Worm (Caenorhabditis elegans) whole organism, L3 larva: ENCODE data around the gene F41H8.1.

Experiments
- R02D3.7 ChIP-seq: fragments of 150-350 bp; optimal IDR thresholded peaks from 2 replicates; lab custom pipeline; 2014; ENCODE audit warnings: missing biosample characterization, missing genetic modification characterization
- ZK546.5 ChIP-seq: sonication (generic microtip); optimal IDR thresholded peaks from 2 replicates; lab custom pipeline; 2017; ENCODE audit warnings: missing biosample characterization, missing genetic modification characterization
- aly-2 ChIP-seq: fragments of 150-350 bp; optimal IDR thresholded peaks from 2 replicates; lab custom pipeline; 2014; ENCODE audit warnings: missing biosample characterization, missing genetic modification characterization
- ama-1 ChIP-seq: fragments of 150-350 bp; optimal IDR thresholded peaks from 2 replicates; lab custom pipeline; 2018
- ceh-16 ChIP-seq: sonication (generic microtip); optimal IDR thresholded peaks from 2 replicates; lab custom pipeline; 2017; ENCODE audit warnings: missing biosample characterization, missing genetic modification characterization
- ceh-28 ChIP-seq: fragments of 150-350 bp; optimal IDR thresholded peaks from 2 replicates; lab custom pipeline; 2014; ENCODE audit warnings: missing biosample characterization, missing genetic modification reagents, missing genetic modification characterization
- ceh-82 ChIP-seq: fragments of 150-350 bp; optimal IDR thresholded peaks from 2 replicates; lab custom pipeline; 2014; ENCODE audit warnings: missing biosample characterization, missing genetic modification characterization
- ceh-9 ChIP-seq: sonication (generic microtip); optimal IDR thresholded peaks from 2 replicates; lab custom pipeline; 2018; ENCODE audit warnings: missing biosample characterization, missing genetic modification characterization
- daf-12 ChIP-seq: fragments of 150-350 bp; optimal IDR thresholded peaks from 2 replicates; lab custom pipeline; 2014; ENCODE audit warnings: missing biosample characterization, missing genetic modification reagents, missing genetic modification characterization
- egl-27 ChIP-seq: sonication (generic microtip); optimal IDR thresholded peaks from 4 replicates; lab custom pipeline; 2017; ENCODE audit warnings: missing biosample characterization, missing genetic modification reagents, missing genetic modification characterization
- egl-5 ChIP-seq: fragments of 150-350 bp; optimal IDR thresholded peaks from 2 replicates; lab custom pipeline; 2017; ENCODE audit warnings: missing biosample characterization, missing genetic modification reagents, missing genetic modification characterization, inconsistent platforms
- elt-1 ChIP-seq: fragments of 150-350 bp; optimal IDR thresholded peaks from 2 replicates; lab custom pipeline; 2014; ENCODE audit warnings: missing biosample characterization, missing genetic modification characterization
- elt-2 ChIP-seq: sonication (generic microtip); optimal IDR thresholded peaks from 2 replicates; lab custom pipeline; 2016; ENCODE audit warnings: missing genetic modification reagents, mild to moderate bottlenecking, missing genetic modification characterization, missing compliant biosample characterization
- eor-1 ChIP-seq, 2 experiments: fragments of 150-350 bp; optimal IDR thresholded peaks; 2 replicates each; lab custom pipeline; 2014 to 2018; ENCODE audit warnings: missing biosample characterization in 2 of 2, missing genetic modification characterization in 2 of 2
- fkh-10 ChIP-seq: sonication (generic microtip); optimal IDR thresholded peaks from 2 replicates; lab custom pipeline; 2017; ENCODE audit warnings: missing biosample characterization, missing genetic modification reagents, missing genetic modification characterization
- fos-1 ChIP-seq: fragments of 150-350 bp; optimal IDR thresholded peaks from 2 replicates; lab custom pipeline; 2014; ENCODE audit warnings: missing biosample characterization, missing genetic modification characterization
- hmg-11 ChIP-seq: sonication (generic microtip); optimal IDR thresholded peaks from 2 replicates; lab custom pipeline; 2016; ENCODE audit warnings: missing genetic modification characterization, missing compliant biosample characterization
- jun-1 ChIP-seq: fragments of 150-350 bp; optimal IDR thresholded peaks from 2 replicates; lab custom pipeline; 2014; ENCODE audit warnings: missing biosample characterization, missing genetic modification reagents, missing genetic modification characterization
- lin-15B ChIP-seq: fragments of 150-350 bp; optimal IDR thresholded peaks from 2 replicates; lab custom pipeline; 2014; ENCODE audit warnings: missing biosample characterization, missing genetic modification characterization
- lin-39 ChIP-seq: fragments of 150-350 bp; optimal IDR thresholded peaks from 2 replicates; lab custom pipeline; 2018; ENCODE audit warnings: missing biosample characterization, missing genetic modification reagents, missing genetic modification characterization
- nfya-1 ChIP-seq: sonication (generic microtip); optimal IDR thresholded peaks from 2 replicates; lab custom pipeline; 2017; ENCODE audit warnings: missing genetic modification characterization, mild to moderate bottlenecking, missing compliant biosample characterization, antibody characterized with exemption, moderate library complexity; ENCODE audit not compliant: insufficient read depth
- nhr-11 ChIP-seq: fragments of 150-350 bp; optimal IDR thresholded peaks from 2 replicates; lab custom pipeline; 2014; ENCODE audit warnings: missing biosample characterization, missing genetic modification characterization
- nhr-12 ChIP-seq: fragments of 150-350 bp; optimal IDR thresholded peaks from 2 replicates; lab custom pipeline; 2014; ENCODE audit warnings: missing biosample characterization, missing genetic modification characterization
- nhr-23 ChIP-seq: fragments of 150-350 bp; optimal IDR thresholded peaks from 2 replicates; lab custom pipeline; 2014; ENCODE audit warnings: missing biosample characterization, missing genetic modification reagents, missing genetic modification characterization
- nhr-237 ChIP-seq: fragments of 150-350 bp; optimal IDR thresholded peaks from 2 replicates; lab custom pipeline; 2014; ENCODE audit warnings: missing biosample characterization, missing genetic modification characterization
- nhr-25 ChIP-seq: sonication (generic microtip); optimal IDR thresholded peaks from 2 replicates; lab custom pipeline; 2017; ENCODE audit warnings: missing biosample characterization, missing genetic modification characterization
- nhr-67 ChIP-seq: fragments of 150-350 bp; optimal IDR thresholded peaks from 2 replicates; lab custom pipeline; 2014; ENCODE audit warnings: missing biosample characterization, missing genetic modification characterization
- nhr-76 ChIP-seq: fragments of 150-350 bp; sonication (generic microtip); optimal IDR thresholded peaks from 5 replicates; lab custom pipeline; 2014; ENCODE audit warnings: missing biosample characterization, missing genetic modification characterization
- nhr-77 ChIP-seq: fragments of 150-350 bp; optimal IDR thresholded peaks from 2 replicates; lab custom pipeline; 2014; ENCODE audit warnings: missing biosample characterization, missing genetic modification characterization
- pha-4 ChIP-seq: fragments of 150-350 bp; optimal IDR thresholded peaks from 2 replicates; lab custom pipeline; 2014; ENCODE audit warnings: missing biosample characterization, missing genetic modification reagents, missing genetic modification characterization
- pqm-1 ChIP-seq: fragments of 150-350 bp; optimal IDR thresholded peaks from 2 replicates; lab custom pipeline; 2017; ENCODE audit warnings: missing biosample characterization, missing genetic modification characterization, inconsistent platforms
- skn-1 ChIP-seq: fragments of 150-350 bp; optimal IDR thresholded peaks from 2 replicates; lab custom pipeline; 2014; ENCODE audit warnings: missing biosample characterization, missing genetic modification characterization
- snpc-4 ChIP-seq: fragments of 150-350 bp; optimal IDR thresholded peaks from 2 replicates; lab custom pipeline; 2014; ENCODE audit warnings: missing biosample characterization, missing genetic modification characterization
- tbx-2 ChIP-seq: sonication (generic microtip); optimal IDR thresholded peaks from 2 replicates; lab custom pipeline; 2016; ENCODE audit warnings: mild to moderate bottlenecking, missing genetic modification characterization, missing compliant biosample characterization
- unc-39 ChIP-seq: sonication (generic microtip); optimal IDR thresholded peaks from 4 replicates; lab custom pipeline; 2017; ENCODE audit warnings: missing biosample characterization, missing genetic modification characterization
- ztf-11 ChIP-seq: fragments of 150-350 bp; optimal IDR thresholded peaks from 2 replicates; lab custom pipeline; 2014; ENCODE audit warnings: missing biosample characterization, missing genetic modification characterization
- ztf-4 ChIP-seq: fragments of 150-350 bp; optimal IDR thresholded peaks from 2 replicates; lab custom pipeline; 2014; ENCODE audit warnings: missing biosample characterization, missing genetic modification characterization

The F41H8.1 gene

ce11 chrV:803472-803871, 30.0 kb upstream of the F41H8.1 start:
- no peak for TF ChIP-seq egl-5 (tag; lab: Kevin White, UChicago)
- TF ChIP-seq nhr-25 (tag; lab: Kevin White, UChicago): no peak
- no peak for TF ChIP-seq eor-1 (tag; optimal IDR thresholded peaks at IDR 0.05; lab: Kevin White, UChicago)
- no peak for TF ChIP-seq skn-1 (tag; lab: Kevin White, UChicago)
- no peak for TF ChIP-seq hmg-11 (tag; lab: Kevin White, UChicago)
- TF ChIP-seq egl-27: no peak
- TF ChIP-seq nhr-67: no peak
- no peak for TF ChIP-seq elt-2 (tag; lab: Kevin White, UChicago)
- no peak for TF ChIP-seq pqm-1 (tag; lab: Kevin White, UChicago)
- TF ChIP-seq ama-1 (lab: Kevin White, UChicago): no peak
- TF ChIP-seq ceh-9 (tag; lab: Kevin White, UChicago): no peak
- TF ChIP-seq R02D3.7 (tag; lab: Kevin White, UChicago): no peak
- TF ChIP-seq nhr-23 (tag; lab: Kevin White, UChicago): no peak

DNA sequence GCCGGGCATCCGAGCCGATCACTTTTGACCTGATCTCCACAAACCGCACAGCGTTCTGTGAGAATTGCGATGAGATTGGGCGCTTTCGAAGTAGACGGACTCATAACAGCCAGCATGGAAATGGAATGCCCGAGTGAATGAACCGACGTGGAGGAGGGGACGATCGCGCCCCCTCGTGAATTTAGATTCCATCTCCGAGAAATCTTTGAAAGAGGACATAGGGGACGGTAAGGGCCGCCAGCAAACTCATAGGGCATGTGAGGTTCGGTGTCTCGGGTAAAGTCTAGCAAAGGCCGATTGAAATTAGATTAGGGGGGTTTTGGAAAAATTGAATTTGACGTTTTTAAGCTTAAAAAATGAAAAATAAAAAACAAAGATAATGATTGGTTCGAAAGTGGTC, 29.0 kb upstream of the F41H8.1 start, which contains the start of gene nhr-270:
Gene nhr-270 (minus strand): TSS at position 257 of the 400 bp plus-strand sequence.
- no peak for TF ChIP-seq ztf-4
- TF ChIP-seq lin-15B (tag; lab: Kevin White, UChicago): no peak
- peak; percentile 2 for TF ChIP-seq nhr-23 (tag; lab: Kevin White, UChicago)
- no peak for TF ChIP-seq nhr-237 (tag; lab: Kevin White, UChicago)
- TF ChIP-seq nhr-11 (tag; lab: Kevin White, UChicago): no peak
- peak; percentile 7 for TF ChIP-seq elt-1 (tag; lab: Kevin White, UChicago)
- TF ChIP-seq eor-1 (tag; optimal IDR thresholded peaks at IDR 0.05; lab: Kevin White, UChicago): no peak
- TF ChIP-seq nhr-25 (tag; lab: Kevin White, UChicago): peak; percentile 0
- no peak for TF ChIP-seq ceh-28 (tag; lab: Kevin White, UChicago)
- no peak for TF ChIP-seq nhr-76
- TF ChIP-seq elt-2 (tag; lab: Kevin White, UChicago): no peak
- no peak for TF ChIP-seq nhr-67
- TF ChIP-seq ztf-11 (tag; lab: Kevin White, UChicago): no peak
- no peak for TF ChIP-seq daf-12 (tag; lab: Kevin White, UChicago)
- no peak for TF ChIP-seq jun-1
- TF ChIP-seq R02D3.7 (tag; lab: Kevin White, UChicago): no peak
- no peak for TF ChIP-seq nhr-12 (tag; lab: Kevin White, UChicago)
- no peak for TF ChIP-seq nfya-1 (tag; lab: Kevin White, UChicago)
- no peak for TF ChIP-seq egl-27
- TF ChIP-seq unc-39 (tag; lab: Kevin White, UChicago): no peak
- TF ChIP-seq egl-5 (tag; lab: Kevin White, UChicago): no peak
- TF ChIP-seq lin-39 (tag; lab: Kevin White, UChicago): no peak
- no peak for TF ChIP-seq snpc-4
- TF ChIP-seq ZK546.5 (tag; lab: Kevin White, UChicago): no peak

DNA sequence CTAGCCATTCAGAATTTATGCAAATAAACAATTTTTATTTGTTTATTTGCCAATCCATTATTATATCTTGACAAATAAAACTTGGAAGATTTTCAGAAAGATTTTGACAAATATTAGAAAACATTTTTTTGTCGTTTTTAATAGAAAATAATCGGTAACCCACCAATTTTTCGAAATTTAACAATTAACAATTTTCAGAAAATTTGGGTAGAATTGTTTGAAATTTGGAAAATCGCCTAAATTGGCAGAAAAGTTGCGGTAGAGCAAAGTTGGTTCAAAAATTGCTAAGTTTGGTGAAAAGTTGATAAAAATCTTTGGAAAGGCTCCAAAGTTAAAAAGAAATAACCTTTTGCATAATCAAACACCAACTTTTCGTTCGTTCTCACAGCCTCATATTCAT, 25.2 kb upstream of the F41H8.1 start:
- TF ChIP-seq daf-12 (tag; lab: Kevin White, UChicago): no peak
- no peak for TF ChIP-seq hmg-11 (tag; lab: Kevin White, UChicago)
- TF ChIP-seq nhr-77: no peak
- no peak for TF ChIP-seq ztf-4
- TF ChIP-seq ceh-82 (tag; lab: Kevin White, UChicago): no peak
- no peak for TF ChIP-seq fos-1 (tag; lab: Kevin White, UChicago)
- TF ChIP-seq egl-27: no peak
- no peak for TF ChIP-seq fkh-10 (GFP tag; lab: Kevin White, UChicago)
- no peak for TF ChIP-seq nfya-1 (tag; lab: Kevin White, UChicago)
- no peak for TF ChIP-seq egl-5 (tag; lab: Kevin White, UChicago)
- no peak for TF ChIP-seq snpc-4
- no peak for TF ChIP-seq aly-2 (tag; lab: Kevin White, UChicago)
- TF ChIP-seq nhr-23 (tag; lab: Kevin White, UChicago): no peak
- no peak for TF ChIP-seq unc-39 (tag; lab: Kevin White, UChicago)
- no peak for TF ChIP-seq jun-1
- TF ChIP-seq elt-1 (tag; lab: Kevin White, UChicago): no peak
- no peak for TF ChIP-seq lin-15B (tag; lab: Kevin White, UChicago)
- TF ChIP-seq nhr-12 (tag; lab: Kevin White, UChicago): no peak
- TF ChIP-seq ceh-16 (tag; lab: Kevin White, UChicago): no peak
- TF ChIP-seq, all 47 proteins: peak for 0

DNA sequence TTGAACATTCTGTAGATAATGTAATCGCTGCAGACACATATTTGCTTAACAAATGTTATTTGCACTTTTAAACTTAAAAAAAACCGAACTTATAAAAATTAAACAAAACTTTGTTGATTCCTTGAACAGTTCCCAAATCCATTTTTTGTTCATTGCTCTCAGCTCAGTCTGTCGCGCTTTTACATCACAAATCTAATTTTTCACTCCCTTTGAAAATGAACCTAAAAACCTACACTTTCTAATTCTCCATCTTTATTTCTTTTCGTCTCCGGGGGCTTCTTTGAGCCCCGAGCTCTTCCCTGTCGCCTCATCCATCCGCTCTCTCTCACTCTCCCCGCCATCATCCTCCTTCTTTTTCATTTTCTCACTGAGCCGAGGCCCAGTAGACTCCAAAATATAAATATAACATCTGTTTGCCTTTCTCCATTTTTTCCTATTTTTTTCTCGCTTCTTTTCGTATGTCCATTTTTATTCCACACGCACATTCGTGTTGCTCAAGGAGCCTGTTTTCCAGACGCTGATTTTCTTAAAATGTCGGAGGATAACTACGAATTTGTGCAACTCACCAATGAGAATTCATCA, 23.1 kb upstream of the F41H8.1 start, which contains the start of gene R13D11.4:
Gene R13D11.4 (plus strand): TSS at position 532 of the 582 bp plus-strand sequence.
- TF ChIP-seq pha-4 (tag; lab: Kevin White, UChicago) (no peak), fkh-10 (GFP tag; lab: Kevin White, UChicago) (peak; percentile 30), daf-12 (tag; lab: Kevin White, UChicago) (no peak), hmg-11 (tag; lab: Kevin White, UChicago) (peak; percentile 23), tbx-2 (tag; lab: Kevin White, UChicago) (no peak), nfya-1 (tag; lab: Kevin White, UChicago) (peak; percentile 39), nhr-23 (tag; lab: Kevin White, UChicago) (no peak), elt-1 (tag; lab: Kevin White, UChicago) (no peak)
